Worm (Caenorhabditis elegans): ENCODE data around the gene F08H9.4.

F08H9.4 gene

ce11 chrV:14484582-14484981 is 20.4 kb upstream of the F08H9.4 start, which contains the start of gene R02D5.4:
Gene R02D5.4 (minus strand): TSS chrV:14484682.
- TF ChIP-seq zip-5 (tag; optimal IDR thresholded peaks at IDR 0.05) = no peak
- no peak for TF ChIP-seq ceh-31 (tag; optimal IDR thresholded peaks at IDR 0.05)
- no peak for TF ChIP-seq fkh-6 (tag; optimal IDR thresholded peaks at IDR 0.05)
- TF ChIP-seq sox-4 (tag; optimal IDR thresholded peaks at IDR 0.05) = no peak
- TF ChIP-seq unc-86 (tag; optimal IDR thresholded peaks at IDR 0.05) = no peak
- TF ChIP-seq tbx-2 (tag; optimal IDR thresholded peaks at IDR 0.05) = no peak
- TF ChIP-seq hlh-30 (tag; optimal IDR thresholded peaks at IDR 0.05; ENCODE audit: insufficient read depth) = no peak
- no peak for TF ChIP-seq pag-3 (tag; optimal IDR thresholded peaks at IDR 0.05; ENCODE audit: borderline replicate concordance)
- no peak for TF ChIP-seq ceh-24 (tag; optimal IDR thresholded peaks at IDR 0.05)
- TF ChIP-seq ama-1 (optimal IDR thresholded peaks at IDR 0.05) = no peak
- TF ChIP-seq pax-1 (tag; optimal IDR thresholded peaks at IDR 0.05) = no peak
- TF ChIP-seq lim-6 (tag; optimal IDR thresholded peaks at IDR 0.05) = no peak
- no peak for TF ChIP-seq syd-9 (tag; optimal IDR thresholded peaks at IDR 0.05)
- no peak for TF ChIP-seq rnt-1 (tag; optimal IDR thresholded peaks at IDR 0.05)
- no peak for TF ChIP-seq ets-4 (tag; optimal IDR thresholded peaks at IDR 0.05)
- no peak for TF ChIP-seq nhr-232 (tag; optimal IDR thresholded peaks at IDR 0.05)
- TF ChIP-seq sox-2 (GFP tag; IDR thresholded peaks at IDR 0.05) = no peak
- TF ChIP-seq lin-11 (tag; optimal IDR thresholded peaks at IDR 0.05) = no peak
- no peak for TF ChIP-seq K09A11.1 (tag; optimal IDR thresholded peaks at IDR 0.05; ENCODE audit: insufficient read depth)
- TF ChIP-seq nhr-11 (tag; optimal IDR thresholded peaks at IDR 0.05) = no peak

- no peak for TF ChIP-seq eyg-1 (tag; optimal IDR thresholded peaks at IDR 0.05)
- no peak for TF ChIP-seq ets-4 (tag; optimal IDR thresholded peaks at IDR 0.05)
- TF ChIP-seq elt-4 (tag; optimal IDR thresholded peaks at IDR 0.05) = no peak
Observed at ce11 chrV:14482728-14483210, 18.5 kb upstream of the F08H9.4 start, which contains the start of gene R02D5.3. Gene R02D5.3 (plus strand): TSS chrV:14483160.

ce11 chrV:14481987-14482386 is 17.8 kb upstream of the F08H9.4 start, which contains the start of gene R02D5.10:
Gene R02D5.10 (plus strand): TSS chrV:14482287.
- TF ChIP-seq hlh-13 (GFP tag; optimal IDR thresholded peaks at IDR 0.05) = no peak
- no peak for TF ChIP-seq ceh-22 (tag; optimal IDR thresholded peaks at IDR 0.05)
- no peak for TF ChIP-seq fax-1 (tag; optimal IDR thresholded peaks at IDR 0.05)
- TF ChIP-seq T23F11.4 (GFP tag; optimal IDR thresholded peaks at IDR 0.05) = no peak
- no peak for TF ChIP-seq lim-6 (tag; optimal IDR thresholded peaks at IDR 0.05)
- no peak for TF ChIP-seq ceh-31 (tag; optimal IDR thresholded peaks at IDR 0.05)
- TF ChIP-seq pax-1 (tag; optimal IDR thresholded peaks at IDR 0.05) = no peak
- TF ChIP-seq syd-9 (tag; optimal IDR thresholded peaks at IDR 0.05) = no peak
- no peak for TF ChIP-seq ceh-48 (tag; optimal IDR thresholded peaks at IDR 0.05)
- TF ChIP-seq C38D4.7 (GFP tag; optimal IDR thresholded peaks at IDR 0.05) = no peak
- TF ChIP-seq tbx-2 (tag; optimal IDR thresholded peaks at IDR 0.05) = no peak
- no peak for TF ChIP-seq dve-1 (tag; optimal IDR thresholded peaks at IDR 0.05)
- no peak for TF ChIP-seq ref-2 (tag; optimal IDR thresholded peaks at IDR 0.05)
- TF ChIP-seq ahr-1 (tag; optimal IDR thresholded peaks at IDR 0.05) = no peak

- TF ChIP-seq unc-55 (GFP tag; optimal IDR thresholded peaks at IDR 0.05) (no peak), dve-1 (tag; optimal IDR thresholded peaks at IDR 0.05) (no peak), C38D4.7 (GFP tag; optimal IDR thresholded peaks at IDR 0.05) (no peak)
Observed at ce11 chrV:14481401-14481800, 17.2 kb upstream of the F08H9.4 start, which contains the start of gene R02D5.7. Gene R02D5.7 (minus strand): TSS chrV:14481501.

ce11 chrV:14480533-14480932 is 16.3 kb upstream of the F08H9.4 start:
- TF ChIP-seq ztf-16 (tag; optimal IDR thresholded peaks at IDR 0.05) = no peak
- TF ChIP-seq pax-1 (tag; optimal IDR thresholded peaks at IDR 0.05) = no peak
- TF ChIP-seq elt-2 (tag; optimal IDR thresholded peaks at IDR 0.05) = no peak
- TF ChIP-seq unc-86 (tag; optimal IDR thresholded peaks at IDR 0.05) = no peak
- no peak for TF ChIP-seq sdc-2 (tag; optimal IDR thresholded peaks at IDR 0.05)
- TF ChIP-seq odd-2 (tag; optimal IDR thresholded peaks at IDR 0.05) = no peak
- no peak for TF ChIP-seq T23F11.4 (GFP tag; optimal IDR thresholded peaks at IDR 0.05)
- TF ChIP-seq ama-1 (optimal IDR thresholded peaks at IDR 0.05) = no peak
- no peak for TF ChIP-seq nfya-1 (tag; optimal IDR thresholded peaks at IDR 0.05)
- no peak for TF ChIP-seq Y22D7AL.16 (tag; optimal IDR thresholded peaks at IDR 0.05)

All from whole organism, late embryonic.